Worm (Caenorhabditis elegans) whole organism, midembryonic: ENCODE measurements around the gene sek-5.

Source experiments
- T22C8.4 ChIP-seq: fragments of 200-800 bp; sonication (Bioruptor generic); IDR thresholded peaks from 2 replicates; pipeline ENCODE4 v1.3.6; 2022; ENCODE audit warnings: missing genetic modification characterization, missing compliant biosample characterization
- cog-1 ChIP-seq: sonication (generic microtip); optimal IDR thresholded peaks from 2 replicates; lab custom pipeline; 2016; ENCODE audit warnings: missing genetic modification characterization, missing compliant biosample characterization
- flt-1 ChIP-seq: fragments of 200-800 bp; sonication (Bioruptor generic); IDR thresholded peaks from 2 replicates; pipeline ENCODE4 v1.3.6; 2022; ENCODE audit warnings: missing genetic modification characterization, missing compliant biosample characterization
- klf-2 ChIP-seq: fragments of 200-800 bp; sonication (Bioruptor generic); conservative IDR thresholded peaks from 2 replicates; pipeline ENCODE4 v1.3.6; 2022; ENCODE audit warnings: missing genetic modification reagents, missing genetic modification characterization, missing compliant biosample characterization
- med-1 ChIP-seq: sonication (generic microtip); optimal IDR thresholded peaks from 2 replicates; lab custom pipeline; 2017; ENCODE audit warnings: missing genetic modification characterization, mild to moderate bottlenecking, missing compliant biosample characterization, antibody characterized with exemption, missing genetic modification reagents; ENCODE audit not compliant: insufficient read depth
- ref-1 ChIP-seq: fragments of 200-800 bp; sonication (Bioruptor generic); conservative IDR thresholded peaks from 2 replicates; pipeline ENCODE4 v1.3.6; 2022; ENCODE audit warnings: missing genetic modification reagents, missing genetic modification characterization, missing compliant biosample characterization
- tab-1 ChIP-seq: fragments of 200-800 bp; sonication (Bioruptor generic); IDR thresholded peaks from 2 replicates; pipeline ENCODE4 v1.3.6; 2022; ENCODE audit warnings: missing genetic modification characterization, missing compliant biosample characterization
- ztf-23 ChIP-seq: fragments of 200-800 bp; sonication (Bioruptor generic); IDR thresholded peaks from 2 replicates; pipeline ENCODE4 v1.3.6; 2022; ENCODE audit warnings: missing genetic modification reagents, missing genetic modification characterization, missing compliant biosample characterization
- ztf-29 ChIP-seq: fragments of 200-800 bp; sonication (Bioruptor generic); IDR thresholded peaks from 2 replicates; pipeline ENCODE4 v1.3.6; 2022; ENCODE audit warnings: missing genetic modification reagents, missing genetic modification characterization, missing compliant biosample characterization

Gene sek-5

ce11 chrX:5377307-5377706 lies at the start of gene sek-5:
TSS of gene sek-5 (plus strand) at chrX:5377607.
- TF ChIP-seq tab-1 (GFP tag; lab: Robert Waterston, UW) (no peak), cog-1 (tag; lab: Kevin White, UChicago) (no peak), ref-1 (GFP tag; lab: Robert Waterston, UW) (no peak), med-1 (GFP tag; lab: Kevin White, UChicago) (no peak), klf-2 (GFP tag; lab: Robert Waterston, UW) (no peak), flt-1 (GFP tag; lab: Robert Waterston, UW) (no peak)

- TF ChIP-seq cog-1 (tag; lab: Kevin White, UChicago) = no peak
- TF ChIP-seq ref-1 (GFP tag; lab: Robert Waterston, UW) = no peak
- no peak for TF ChIP-seq T22C8.4 (GFP tag; lab: Robert Waterston, UW)
- TF ChIP-seq ztf-29 (GFP tag; lab: Robert Waterston, UW) = no peak
- no peak for TF ChIP-seq ztf-23 (GFP tag; lab: Robert Waterston, UW)
- no peak for TF ChIP-seq klf-2 (GFP tag; lab: Robert Waterston, UW)
- TF ChIP-seq med-1 (GFP tag; lab: Kevin White, UChicago) = no peak
- TF ChIP-seq flt-1 (GFP tag; lab: Robert Waterston, UW) = no peak
- TF ChIP-seq tab-1 (GFP tag; lab: Robert Waterston, UW) = no peak
Measured at ce11 chrX:5329236-5329635, 48.2 kb upstream of the sek-5 start, which contains the start of gene C26B9.5. TSS of gene C26B9.5 (plus strand) at chrX:5329479.

ce11 chrX:5330765-5331164 lies 46.6 kb upstream of the sek-5 start:
- TF ChIP-seq ztf-23 (GFP tag; lab: Robert Waterston, UW) (no peak), med-1 (GFP tag; lab: Kevin White, UChicago) (no peak), ref-1 (GFP tag; lab: Robert Waterston, UW) (no peak)

ce11 chrX:5335368-5335767 lies 42.0 kb upstream of the sek-5 start, which contains the start of gene C26B9.6:
TSS of gene C26B9.6 (minus strand) at chrX:5335468.
- TF ChIP-seq ztf-29 (GFP tag; lab: Robert Waterston, UW) (no peak), flt-1 (GFP tag; lab: Robert Waterston, UW) (no peak), cog-1 (tag; lab: Kevin White, UChicago) (no peak), med-1 (GFP tag; lab: Kevin White, UChicago) (no peak), ztf-23 (GFP tag; lab: Robert Waterston, UW) (no peak), ref-1 (GFP tag; lab: Robert Waterston, UW) (no peak), T22C8.4 (GFP tag; lab: Robert Waterston, UW) (no peak), klf-2 (GFP tag; lab: Robert Waterston, UW) (no peak), tab-1 (GFP tag; lab: Robert Waterston, UW) (no peak)

ce11 chrX:5336498-5336897 lies 40.9 kb upstream of the sek-5 start:
- TF ChIP-seq ref-1 (GFP tag; lab: Robert Waterston, UW) (no peak), klf-2 (GFP tag; lab: Robert Waterston, UW) (no peak), ztf-29 (GFP tag; lab: Robert Waterston, UW) (peak; percentile 33; the same call in 1 of the 2 replicates), ztf-23 (GFP tag; lab: Robert Waterston, UW) (no peak), med-1 (GFP tag; lab: Kevin White, UChicago) (no peak), tab-1 (GFP tag; lab: Robert Waterston, UW) (no peak), cog-1 (tag; lab: Kevin White, UChicago) (peak; percentile 76), flt-1 (GFP tag; lab: Robert Waterston, UW) (no peak), T22C8.4 (GFP tag; lab: Robert Waterston, UW) (no peak)

- TF ChIP-seq T22C8.4 (GFP tag; lab: Robert Waterston, UW) (no peak), flt-1 (GFP tag; lab: Robert Waterston, UW) (no peak), klf-2 (GFP tag; lab: Robert Waterston, UW) (no peak)
Measured at ce11 chrX:5337959-5338358, 39.4 kb upstream of the sek-5 start, which contains the start of gene C26B9.3. TSS of gene C26B9.3 (plus strand) at chrX:5338301.

ce11 chrX:5339357-5339756 lies 38.0 kb upstream of the sek-5 start:
- no peak for TF ChIP-seq T22C8.4 (GFP tag; lab: Robert Waterston, UW)
- no peak for TF ChIP-seq flt-1 (GFP tag; lab: Robert Waterston, UW)
- TF ChIP-seq med-1 (GFP tag; lab: Kevin White, UChicago) = no peak
- TF ChIP-seq tab-1 (GFP tag; lab: Robert Waterston, UW) = no peak

- TF ChIP-seq flt-1 (GFP tag; lab: Robert Waterston, UW) (no peak), tab-1 (GFP tag; lab: Robert Waterston, UW) (no peak), med-1 (GFP tag; lab: Kevin White, UChicago) (no peak), cog-1 (tag; lab: Kevin White, UChicago) (no peak), ref-1 (GFP tag; lab: Robert Waterston, UW) (no peak), ztf-23 (GFP tag; lab: Robert Waterston, UW) (no peak), ztf-29 (GFP tag; lab: Robert Waterston, UW) (no peak)
Measured at ce11 chrX:5339889-5340288, 37.5 kb upstream of the sek-5 start, which contains the start of gene C26B9.2. TSS of gene C26B9.2 (plus strand) at chrX:5340189.

ce11 chrX:5342007-5342406 lies 35.4 kb upstream of the sek-5 start, which contains the start of gene C26B9.7:
TSS of gene C26B9.7 (plus strand) at chrX:5342307.
- TF ChIP-seq flt-1 (GFP tag; lab: Robert Waterston, UW) (no peak), cog-1 (tag; lab: Kevin White, UChicago) (no peak), klf-2 (GFP tag; lab: Robert Waterston, UW) (no peak), ztf-29 (GFP tag; lab: Robert Waterston, UW) (no peak), med-1 (GFP tag; lab: Kevin White, UChicago) (no peak), ztf-23 (GFP tag; lab: Robert Waterston, UW) (no peak), tab-1 (GFP tag; lab: Robert Waterston, UW) (no peak), ref-1 (GFP tag; lab: Robert Waterston, UW) (no peak), T22C8.4 (GFP tag; lab: Robert Waterston, UW) (no peak)
